Fruit fly (Drosophila melanogaster): Measurements from ENCODE around the gene CG31904.

dm6 chr2L:7711034-7711685 lies 27.4 kb downstream of the CG31904 start:
- no peak for TF ChIP-seq CG13204 (GFP tag; optimal IDR thresholded peaks at IDR 0.05)
- no peak for TF ChIP-seq Pif1B (GFP tag; optimal IDR thresholded peaks at IDR 0.05)
- TF ChIP-seq Ets98B (GFP tag; IDR thresholded peaks at IDR 0.05) = no peak
- no peak for TF ChIP-seq fd96Ca (GFP tag; IDR thresholded peaks at IDR 0.05)
- no peak for TF ChIP-seq CG8159 (tag; optimal IDR thresholded peaks at IDR 0.05)
- TF ChIP-seq D1 (tag; optimal IDR thresholded peaks at IDR 0.05) = no peak
- no peak for TF ChIP-seq rn (GFP tag; IDR thresholded peaks at IDR 0.05)
- TF ChIP-seq CG10348 (GFP tag; IDR thresholded peaks at IDR 0.05) = no peak

All from whole organism, pupa.